Worm (Caenorhabditis elegans): ENCODE data around the gene syf-2.
"Not testable (repeated sequence)": the region's sequence is repeated elsewhere in the genome, so short reads cannot be mapped to it uniquely, and the experiment has no call there.

The syf-2 gene

DNA sequence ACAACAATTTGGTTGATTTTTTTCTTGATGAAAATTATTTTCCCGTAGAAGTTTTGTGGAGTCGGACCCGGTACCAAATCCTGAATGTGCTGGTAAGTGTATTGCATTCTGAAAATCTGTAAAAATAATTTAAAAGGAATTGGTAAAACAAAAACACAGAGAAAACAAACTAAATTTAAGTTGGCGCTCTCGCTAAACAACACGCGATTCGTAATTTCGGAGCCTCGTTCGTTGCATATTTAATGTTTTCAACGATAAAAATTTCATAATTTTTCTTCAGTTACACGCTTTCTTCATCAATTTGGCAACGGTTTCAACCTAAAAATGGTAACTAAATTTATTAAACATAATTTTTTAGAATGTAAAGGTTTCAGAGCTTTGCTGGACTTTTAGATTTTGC lies 28.4 kb downstream of the syf-2 start, which contains the start of the genes pot-1 and ggtb-1:
pot-1 (minus strand) TSS at position 120 of the 400 bp plus-strand sequence.
ggtb-1 (plus strand) TSS at position 208 of the 400 bp plus-strand sequence.
- TF ChIP-seq him-1 (tag; optimal IDR thresholded peaks at IDR 0.05) (no peak), W03F9.2 (tag; optimal IDR thresholded peaks at IDR 0.05) (no peak), dao-5 (tag; optimal IDR thresholded peaks at IDR 0.05) (no peak)

DNA sequence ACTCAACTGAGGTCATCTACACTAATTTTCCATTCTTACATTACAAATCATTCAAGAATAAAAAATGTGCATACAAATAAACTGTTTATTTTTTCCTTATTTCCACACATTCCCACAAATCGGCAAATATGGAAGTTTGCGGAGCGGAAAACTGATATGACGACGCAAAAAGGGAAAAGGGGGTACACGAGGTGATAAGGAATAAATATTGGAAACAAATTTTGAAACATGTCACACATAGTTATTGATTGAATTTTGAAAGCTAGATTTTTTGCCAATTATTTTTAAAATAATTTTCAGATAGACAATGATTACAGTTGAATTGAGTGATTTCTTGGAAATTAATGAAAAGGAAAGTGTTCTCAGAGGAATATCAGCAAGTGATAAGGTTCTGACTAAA lies 33.3 kb downstream of the syf-2 start, which contains the start of gene viro-2:
viro-2 (plus strand) TSS at position 301 of the 400 bp plus-strand sequence.
- TF ChIP-seq him-1, W03F9.2, dao-5 (tag; optimal IDR thresholded peaks at IDR 0.05): not testable (repeated sequence)

DNA sequence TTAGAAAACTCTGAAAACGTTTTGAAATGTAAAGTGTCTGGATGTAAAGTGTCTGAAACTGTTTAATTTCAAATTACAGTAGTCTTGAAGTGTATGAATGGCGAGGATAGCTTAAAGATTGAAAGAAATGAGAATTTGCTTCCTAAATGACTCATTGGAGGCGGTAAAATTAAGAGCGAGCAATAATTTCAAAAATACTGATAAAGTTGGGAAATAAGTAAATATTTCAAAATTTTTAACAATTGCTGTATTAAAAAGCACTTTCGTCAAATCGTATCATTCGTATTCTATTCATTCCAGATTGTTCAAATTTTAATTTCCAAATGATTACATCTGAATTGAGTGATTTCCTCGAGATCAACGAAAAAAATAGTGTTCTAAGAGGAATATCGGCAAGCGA lies 37.6 kb downstream of the syf-2 start, which contains the start of gene B0280.2:
B0280.2 (plus strand) TSS at position 301 of the 400 bp plus-strand sequence.
- TF ChIP-seq W03F9.2 (tag; optimal IDR thresholded peaks at IDR 0.05) (no peak), dao-5 (tag; optimal IDR thresholded peaks at IDR 0.05) (no peak), him-1 (tag; optimal IDR thresholded peaks at IDR 0.05) (no peak)

DNA sequence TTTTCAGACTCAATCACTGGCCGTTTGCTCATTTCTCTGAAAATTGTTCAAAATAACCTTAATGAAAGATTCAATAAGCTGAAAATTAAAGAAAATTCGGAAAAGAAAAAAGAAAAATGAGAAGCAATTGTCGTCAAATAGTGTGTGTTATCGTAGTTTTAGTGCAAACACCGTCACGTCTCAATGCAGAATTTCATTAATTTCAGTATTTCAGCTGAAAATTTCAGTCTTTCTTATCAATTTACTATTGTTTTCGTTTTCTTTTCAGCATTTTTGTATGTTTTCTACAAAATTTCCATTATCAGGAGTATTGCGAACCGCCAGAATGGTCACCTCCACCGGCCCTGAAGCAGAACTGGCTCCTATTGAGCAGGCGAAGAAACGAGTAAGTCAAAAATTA lies 39.1 kb downstream of the syf-2 start, which contains the start of the genes B0280.9 and rpia-1:
B0280.9 (minus strand) TSS at position 36 of the 400 bp plus-strand sequence.
rpia-1 (plus strand) TSS at position 269 of the 400 bp plus-strand sequence.
- TF ChIP-seq W03F9.2 (tag; optimal IDR thresholded peaks at IDR 0.05) (peak; percentile 59), dao-5 (tag; optimal IDR thresholded peaks at IDR 0.05) (no peak), him-1 (tag; optimal IDR thresholded peaks at IDR 0.05) (no peak)

DNA sequence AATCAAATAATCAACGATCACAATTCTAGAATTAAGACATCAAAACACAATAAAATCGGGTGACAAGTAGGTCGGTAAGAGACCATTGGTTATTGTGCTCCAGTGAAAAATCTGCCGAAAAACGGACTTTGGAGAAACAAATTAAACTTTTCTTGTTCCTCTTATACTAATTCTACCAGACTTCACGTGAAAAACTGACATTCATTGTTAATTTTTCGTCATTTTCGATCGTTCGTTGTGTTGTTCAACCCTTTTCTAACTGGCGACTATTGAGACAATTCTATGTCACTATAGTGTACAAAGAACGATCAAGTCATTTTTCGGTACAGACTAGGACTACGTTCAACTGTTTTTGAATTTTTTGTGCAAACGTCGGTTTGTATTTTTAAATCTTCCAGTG lies 41.4 kb downstream of the syf-2 start:
- no peak for TF ChIP-seq dao-5 (tag; optimal IDR thresholded peaks at IDR 0.05)
- TF ChIP-seq him-1 (tag; optimal IDR thresholded peaks at IDR 0.05): no peak
- TF ChIP-seq W03F9.2 (tag; optimal IDR thresholded peaks at IDR 0.05): no peak

DNA sequence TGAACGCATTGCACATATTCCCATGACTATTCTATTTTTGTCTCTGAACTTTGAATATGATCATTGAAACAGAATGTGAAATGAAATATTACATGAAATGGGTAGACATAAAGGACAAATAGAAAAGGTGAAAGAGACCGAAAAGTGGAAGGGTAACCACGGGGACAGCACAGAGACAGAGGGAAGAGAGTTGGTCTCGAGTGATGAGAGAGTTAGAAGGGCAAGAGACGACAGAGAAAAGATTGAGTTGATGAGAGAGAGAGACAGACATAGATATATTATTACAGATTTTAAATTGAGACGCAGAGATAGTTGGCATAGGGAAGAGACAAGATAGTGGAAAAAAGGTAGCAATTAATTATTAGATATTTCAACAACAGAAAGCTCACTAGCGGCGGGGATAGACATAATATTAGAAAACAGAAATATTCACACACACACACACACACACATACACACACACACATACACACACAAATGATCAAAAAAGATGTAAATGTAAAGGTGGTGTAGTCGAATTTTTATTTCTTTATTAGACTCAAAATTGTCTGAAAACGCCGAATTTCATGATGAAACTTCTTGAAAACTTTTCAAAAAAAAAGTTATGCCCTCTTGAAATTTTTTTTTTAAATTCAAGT lies 45.2 kb downstream of the syf-2 start:
- TF ChIP-seq W03F9.2 (tag; optimal IDR thresholded peaks at IDR 0.05) (peak; percentile 56), dao-5 (tag; optimal IDR thresholded peaks at IDR 0.05) (no peak)

DNA sequence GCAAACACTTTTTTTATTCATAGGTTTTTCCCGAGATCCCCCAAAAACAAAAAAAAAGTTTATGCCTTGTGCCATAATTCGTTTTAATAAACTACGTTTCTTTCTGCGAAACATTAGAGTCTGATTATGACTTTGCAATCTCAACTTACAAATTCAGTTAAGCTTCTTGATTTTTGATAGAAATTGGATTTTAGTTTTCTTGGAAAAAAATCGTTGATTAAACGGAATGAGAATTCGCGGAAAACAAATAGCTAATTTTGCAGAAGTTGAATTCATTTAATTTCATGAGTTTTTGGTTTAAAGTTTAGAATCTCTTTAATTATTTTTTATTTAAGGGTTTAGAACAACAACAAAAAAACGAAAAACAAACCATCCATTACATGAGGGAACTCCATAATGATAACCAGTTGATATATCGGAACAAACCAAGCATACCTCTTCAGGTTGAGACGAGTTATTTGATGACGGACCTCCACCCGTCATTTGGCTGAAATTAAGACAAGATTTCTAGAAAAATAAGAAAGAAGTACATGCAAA lies 46.9 kb downstream of the syf-2 start, which contains the start of gene nhr-10:
nhr-10 (minus strand) TSS at position 487 of the 537 bp plus-strand sequence.
- no peak for TF ChIP-seq dao-5 (tag; optimal IDR thresholded peaks at IDR 0.05)
- no peak for TF ChIP-seq him-1 (tag; optimal IDR thresholded peaks at IDR 0.05)
- no peak for TF ChIP-seq W03F9.2 (tag; optimal IDR thresholded peaks at IDR 0.05)

DNA sequence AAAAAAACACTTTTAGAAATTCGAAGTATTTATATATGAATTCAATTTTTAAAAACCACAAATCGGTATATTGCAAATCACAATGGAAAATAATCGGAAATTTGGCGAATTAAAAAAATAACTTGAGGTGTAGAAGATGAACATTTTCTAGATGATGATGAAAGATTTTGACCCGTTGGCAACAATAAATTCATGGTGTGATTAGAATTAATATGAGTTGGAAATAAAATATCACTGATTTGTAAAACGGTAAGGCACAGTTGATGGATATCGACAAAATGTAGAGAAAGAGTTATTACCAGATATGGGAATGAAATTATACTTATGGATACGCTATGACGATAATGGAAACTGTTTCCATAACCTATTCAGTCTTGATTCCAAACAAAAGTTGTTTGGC lies 49.6 kb downstream of the syf-2 start:
- TF ChIP-seq W03F9.2 (tag; optimal IDR thresholded peaks at IDR 0.05) (no peak), him-1 (tag; optimal IDR thresholded peaks at IDR 0.05) (no peak), dao-5 (tag; optimal IDR thresholded peaks at IDR 0.05) (no peak)

DNA sequence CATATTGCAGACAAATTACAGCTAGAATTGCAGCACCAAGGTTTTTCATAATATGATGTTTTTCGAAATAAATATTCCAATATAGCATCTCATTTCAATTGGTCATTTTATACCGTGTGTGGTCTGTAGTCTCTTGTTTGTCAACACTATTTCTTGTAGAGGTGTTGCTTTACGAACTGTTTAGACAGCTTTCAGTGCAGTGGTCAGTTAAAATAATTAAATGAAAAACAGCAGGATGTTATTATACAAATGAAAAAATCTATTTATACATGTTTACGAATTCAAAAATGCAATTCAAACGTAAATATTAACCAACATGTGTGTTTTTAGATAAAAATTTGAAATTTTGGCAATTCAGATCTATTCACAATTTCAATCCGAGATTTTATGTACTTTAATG lies 50.1 kb downstream of the syf-2 start, which contains the start of gene B0280.7:
B0280.7 (minus strand) TSS at position 101 of the 400 bp plus-strand sequence.
- TF ChIP-seq him-1 (tag; optimal IDR thresholded peaks at IDR 0.05) (no peak), dao-5 (tag; optimal IDR thresholded peaks at IDR 0.05) (no peak), W03F9.2 (tag; optimal IDR thresholded peaks at IDR 0.05) (no peak)
